Fruit fly (Drosophila melanogaster) S2 (cell line): ENCODE measurements around the gene CG4586.

Experiments
- CG8478 ChIP-seq: fragments of >200 bp; optimal IDR thresholded peaks from 2 replicates; lab custom pipeline; 2018
- CTCF ChIP-seq, 2 experiments: fragments of >200 bp; optimal IDR thresholded peaks; 2 replicates each; lab custom pipeline; 2018

- TF ChIP-seq CG8478 (lab: Kevin White, UChicago) (no peak), CTCF (optimal IDR thresholded peaks at IDR 0.05; lab: Kevin White, UChicago) (no peak)
Measured at dm6 chrX:6988632-6989338, 19.1 kb downstream of the CG4586 start.
